Worm (Caenorhabditis elegans): ENCODE results near the gene paqr-3.

Gene paqr-3

ce11 chrIV:14423194-14423593 is 39.7 kb upstream of the paqr-3 start, which contains the start of gene F55B11.2:
TSS of gene F55B11.2 (minus strand) at chrIV:14423294.
- TF ChIP-seq pha-2 (tag; optimal IDR thresholded peaks at IDR 0.05) = no peak
- no peak for TF ChIP-seq lim-6 (tag; optimal IDR thresholded peaks at IDR 0.05)
- TF ChIP-seq hlh-6 (tag; optimal IDR thresholded peaks at IDR 0.05) = no peak
- TF ChIP-seq pqm-1 (tag; optimal IDR thresholded peaks at IDR 0.05) = no peak
- no peak for TF ChIP-seq odd-2 (tag; optimal IDR thresholded peaks at IDR 0.05)
- no peak for TF ChIP-seq unc-42 (tag; optimal IDR thresholded peaks at IDR 0.05)
- no peak for TF ChIP-seq ceh-6 (GFP tag; optimal IDR thresholded peaks at IDR 0.05)
- no peak for TF ChIP-seq ttx-3 (tag; optimal IDR thresholded peaks at IDR 0.05)

ce11 chrIV:14421938-14422337 is 38.5 kb upstream of the paqr-3 start, which contains the start of gene F55B11.7:
TSS of gene F55B11.7 (minus strand) at chrIV:14422038.
- no peak for TF ChIP-seq sdc-2 (tag; optimal IDR thresholded peaks at IDR 0.05)
- no peak for TF ChIP-seq ceh-14 (tag; optimal IDR thresholded peaks at IDR 0.05)
- TF ChIP-seq ceh-48 (tag; optimal IDR thresholded peaks at IDR 0.05) = no peak
- TF ChIP-seq ceh-45 (GFP tag; IDR thresholded peaks at IDR 0.05) = no peak
- no peak for TF ChIP-seq eyg-1 (tag; optimal IDR thresholded peaks at IDR 0.05)
- TF ChIP-seq che-1 (tag; optimal IDR thresholded peaks at IDR 0.05) = no peak
- TF ChIP-seq fkh-10 (GFP tag; optimal IDR thresholded peaks at IDR 0.05) = no peak
- no peak for TF ChIP-seq nhr-11 (tag; optimal IDR thresholded peaks at IDR 0.05)
- TF ChIP-seq dve-1 (tag; optimal IDR thresholded peaks at IDR 0.05) = no peak
- TF ChIP-seq hlh-13 (GFP tag; optimal IDR thresholded peaks at IDR 0.05) = no peak
- TF ChIP-seq pros-1 (tag; optimal IDR thresholded peaks at IDR 0.05) = no peak
- TF ChIP-seq ceh-19 (GFP tag; optimal IDR thresholded peaks at IDR 0.05) = no peak

ce11 chrIV:14417128-14417527 is 33.6 kb upstream of the paqr-3 start, which contains the start of gene F55B11.6:
TSS of gene F55B11.6 (minus strand) at chrIV:14417228.
- no peak for TF ChIP-seq pag-3 (tag; optimal IDR thresholded peaks at IDR 0.05; ENCODE audit: borderline replicate concordance)
- no peak for TF ChIP-seq pha-2 (tag; optimal IDR thresholded peaks at IDR 0.05)
- no peak for TF ChIP-seq ceh-48 (tag; optimal IDR thresholded peaks at IDR 0.05)
- no peak for TF ChIP-seq unc-42 (tag; optimal IDR thresholded peaks at IDR 0.05)
- no peak for TF ChIP-seq ceh-24 (tag; optimal IDR thresholded peaks at IDR 0.05)
- TF ChIP-seq pqm-1 (tag; optimal IDR thresholded peaks at IDR 0.05) = no peak
- no peak for TF ChIP-seq Y22D7AL.16 (tag; optimal IDR thresholded peaks at IDR 0.05)
- TF ChIP-seq ceh-31 (tag; optimal IDR thresholded peaks at IDR 0.05) = no peak
- no peak for TF ChIP-seq zip-5 (tag; optimal IDR thresholded peaks at IDR 0.05)
- TF ChIP-seq mec-3 (tag; optimal IDR thresholded peaks at IDR 0.05; ENCODE audit: borderline replicate concordance) = no peak

ce11 chrIV:14414200-14414599 is 30.7 kb upstream of the paqr-3 start:
- TF ChIP-seq gmeb-2 (tag; optimal IDR thresholded peaks at IDR 0.05) = no peak
- peak; percentile 98 for TF ChIP-seq elt-2 (tag; optimal IDR thresholded peaks at IDR 0.05)
- TF ChIP-seq pqm-1 (tag; optimal IDR thresholded peaks at IDR 0.05) = peak; percentile 25
- no peak for TF ChIP-seq F13H6.1 (tag; optimal IDR thresholded peaks at IDR 0.05)

- peak; percentile 16 for TF ChIP-seq elt-2 (tag; optimal IDR thresholded peaks at IDR 0.05)
- TF ChIP-seq hlh-13 (GFP tag; optimal IDR thresholded peaks at IDR 0.05) = no peak
Observed at ce11 chrIV:14413386-14413785, 29.9 kb upstream of the paqr-3 start.

- TF ChIP-seq hlh-6 (tag; optimal IDR thresholded peaks at IDR 0.05) (no peak), K02D7.2 (tag; optimal IDR thresholded peaks at IDR 0.05) (no peak), nhr-11 (tag; optimal IDR thresholded peaks at IDR 0.05) (no peak), ets-4 (tag; optimal IDR thresholded peaks at IDR 0.05) (no peak), lin-11 (tag; optimal IDR thresholded peaks at IDR 0.05) (no peak), elt-4 (tag; optimal IDR thresholded peaks at IDR 0.05) (no peak), ahr-1 (tag; optimal IDR thresholded peaks at IDR 0.05) (no peak), nfya-1 (tag; optimal IDR thresholded peaks at IDR 0.05) (no peak), rnt-1 (tag; optimal IDR thresholded peaks at IDR 0.05) (no peak), npax-4 (tag; optimal IDR thresholded peaks at IDR 0.05) (no peak), F13H6.1 (tag; optimal IDR thresholded peaks at IDR 0.05) (no peak), hlh-8 (tag; optimal IDR thresholded peaks at IDR 0.05) (no peak), odd-2 (tag; optimal IDR thresholded peaks at IDR 0.05) (no peak)
Observed at ce11 chrIV:14412655-14413054, 29.2 kb upstream of the paqr-3 start, which contains the start of gene xdh-1. TSS of gene xdh-1 (minus strand) at chrIV:14412894.
